Worm (Caenorhabditis elegans) whole organism, L4 larva: ENCODE results near the gene hpx-2.

ENCODE experiments used
- D1046.2 ChIP-seq: fragments of 200-800 bp; sonication (Bioruptor generic); IDR thresholded peaks from 2 replicates; pipeline ENCODE4 v1.3.6; 2022; ENCODE audit warnings: missing genetic modification characterization, missing compliant biosample characterization
- F10B5.3 ChIP-seq: sonication (generic microtip); optimal IDR thresholded peaks from 2 replicates; lab custom pipeline; 2016; ENCODE audit warnings: mild to moderate bottlenecking, missing genetic modification characterization, missing compliant biosample characterization
- Y48G9A.11 ChIP-seq: fragments of 200-800 bp; sonication (Bioruptor generic); IDR thresholded peaks from 2 replicates; pipeline ENCODE4 v1.3.6; 2022; ENCODE audit warnings: missing genetic modification reagents, missing genetic modification characterization, missing compliant biosample characterization
- ZK546.5 ChIP-seq, 2 experiments: sonication (generic microtip); optimal IDR thresholded peaks; 2 replicates each; lab custom pipeline; 2017; ENCODE audit warnings: missing biosample characterization in 2 of 2, missing genetic modification characterization in 2 of 2
- aha-1 ChIP-seq: fragments of 150-350 bp; peaks from one replicate; lab custom pipeline; 2014; ENCODE audit warnings: missing biosample characterization, missing genetic modification characterization
- ama-1 ChIP-seq: fragments of 150-350 bp; optimal IDR thresholded peaks from 2 replicates; lab custom pipeline; 2014; ENCODE audit warnings: inconsistent platforms, mixed read lengths
- arid-1 ChIP-seq: fragments of 200-800 bp; sonication (Bioruptor generic); conservative IDR thresholded peaks from 2 replicates; pipeline ENCODE4 v1.3.6; 2022; ENCODE audit warnings: missing genetic modification reagents, missing genetic modification characterization, missing compliant biosample characterization
- attf-4 ChIP-seq: sonication (generic microtip); optimal IDR thresholded peaks from 3 replicates; lab custom pipeline; 2017; ENCODE audit warnings: missing biosample characterization, missing genetic modification characterization
- ceh-32 ChIP-seq: sonication (generic microtip); optimal IDR thresholded peaks from 2 replicates; lab custom pipeline; 2016; ENCODE audit warnings: mild to moderate bottlenecking, missing genetic modification characterization, missing compliant biosample characterization; ENCODE audit not compliant: poor library complexity
- ceh-62 ChIP-seq: sonication (generic microtip); optimal IDR thresholded peaks from 2 replicates; lab custom pipeline; 2017; ENCODE audit warnings: missing biosample characterization, missing genetic modification characterization
- dmd-9 ChIP-seq: fragments of 200-800 bp; sonication (Bioruptor generic); IDR thresholded peaks from 2 replicates; pipeline ENCODE4 v1.3.6; 2022; ENCODE audit warnings: missing genetic modification reagents, missing genetic modification characterization, missing compliant biosample characterization
- dve-1 ChIP-seq: sonication (generic microtip); optimal IDR thresholded peaks from 2 replicates; lab custom pipeline; 2017; ENCODE audit warnings: antibody characterized with exemption, mild to moderate bottlenecking, missing genetic modification characterization, missing compliant biosample characterization; ENCODE audit not compliant: insufficient read depth
- fkh-10 ChIP-seq: fragments of 150-350 bp; optimal IDR thresholded peaks from 2 replicates; lab custom pipeline; 2014; ENCODE audit warnings: missing biosample characterization, missing genetic modification reagents, missing genetic modification characterization
- hmg-1.1 ChIP-seq: fragments of 200-800 bp; sonication (Bioruptor generic); IDR thresholded peaks from 2 replicates; pipeline ENCODE4 v1.3.6; 2022; ENCODE audit warnings: missing genetic modification reagents, missing genetic modification characterization, missing compliant biosample characterization
- jun-1 ChIP-seq: fragments of 150-350 bp; optimal IDR thresholded peaks from 2 replicates; lab custom pipeline; 2014; ENCODE audit warnings: missing biosample characterization, missing genetic modification reagents, missing genetic modification characterization
- lim-7 ChIP-seq: fragments of 200-800 bp; sonication (Bioruptor generic); IDR thresholded peaks from 2 replicates; pipeline ENCODE4 v1.3.6; 2022; ENCODE audit warnings: missing genetic modification characterization, missing compliant biosample characterization
- lin-29 ChIP-seq: fragments of 200-800 bp; sonication (Bioruptor generic); IDR thresholded peaks from 2 replicates; pipeline ENCODE4 v1.3.6; 2022; ENCODE audit warnings: missing genetic modification reagents, missing genetic modification characterization, missing compliant biosample characterization
- mep-1 ChIP-seq: fragments of 150-350 bp; sonication (generic microtip); optimal IDR thresholded peaks from 3 replicates; lab custom pipeline; 2014; ENCODE audit warnings: missing biosample characterization, missing genetic modification characterization
- mes-2 ChIP-seq: sonication (generic microtip); optimal IDR thresholded peaks from 2 replicates; lab custom pipeline; 2016; ENCODE audit warnings: missing genotype, mild to moderate bottlenecking, missing genetic modification characterization, missing compliant biosample characterization; ENCODE audit not compliant: poor library complexity, severe bottlenecking
- mxl-3 ChIP-seq: fragments of 200-800 bp; sonication (Bioruptor generic); optimal IDR thresholded peaks from 2 replicates; lab custom pipeline; 2018; ENCODE audit warnings: mild to moderate bottlenecking, missing genetic modification characterization, missing compliant biosample characterization
- nhr-102 ChIP-seq: sonication (generic microtip); optimal IDR thresholded peaks from 2 replicates; lab custom pipeline; 2016; ENCODE audit warnings: mild to moderate bottlenecking, missing genetic modification characterization, moderate library complexity, missing compliant biosample characterization
- nhr-11 ChIP-seq: fragments of 150-350 bp; optimal IDR thresholded peaks from 2 replicates; lab custom pipeline; 2014; ENCODE audit warnings: missing biosample characterization, missing genetic modification characterization
- nhr-111 ChIP-seq: fragments of 200-800 bp; sonication (Bioruptor generic); optimal IDR thresholded peaks from 2 replicates; lab custom pipeline; 2018; ENCODE audit warnings: mild to moderate bottlenecking, missing genetic modification characterization, missing compliant biosample characterization
- nhr-48 ChIP-seq: sonication (generic microtip); optimal IDR thresholded peaks from 2 replicates; lab custom pipeline; 2016; ENCODE audit warnings: mild to moderate bottlenecking, missing genetic modification characterization, missing compliant biosample characterization
- nhr-6 ChIP-seq: fragments of 150-350 bp; optimal IDR thresholded peaks from 2 replicates; lab custom pipeline; 2014; ENCODE audit warnings: missing biosample characterization, missing genetic modification characterization
- pha-4 ChIP-seq, 2 experiments: fragments of 150-350 bp in 1 of 2; fragments of 200-800 bp in 1 of 2; sonication (Bioruptor generic) in 1 of 2; IDR thresholded peaks in 1 of 2; optimal IDR thresholded peaks in 1 of 2; 2 replicates each; pipeline versions ENCODE4 v1.3.6 to Lab custom; 2014 to 2022; ENCODE audit warnings: missing genetic modification characterization in 2 of 2, missing genetic modification reagents in 2 of 2, missing biosample characterization in 1 of 2, missing compliant biosample characterization in 1 of 2
- rbr-2 ChIP-seq: sonication (generic microtip); optimal IDR thresholded peaks from 2 replicates; lab custom pipeline; 2016; ENCODE audit warnings: missing genotype, missing genetic modification characterization, missing compliant biosample characterization
- skn-1 ChIP-seq: fragments of 150-350 bp; optimal IDR thresholded peaks from 2 replicates; lab custom pipeline; 2014; ENCODE audit warnings: missing biosample characterization, missing genetic modification characterization
- tag-97 ChIP-seq: fragments of 200-800 bp; sonication (Bioruptor generic); IDR thresholded peaks from 2 replicates; pipeline ENCODE4 v1.3.6; 2022; ENCODE audit warnings: missing genetic modification characterization, missing compliant biosample characterization
- tra-1 ChIP-seq: fragments of 200-800 bp; sonication (Bioruptor generic); IDR thresholded peaks from 2 replicates; pipeline ENCODE4 v1.3.6; 2022; ENCODE audit warnings: missing genetic modification reagents, missing genetic modification characterization, missing compliant biosample characterization
- unc-130 ChIP-seq: sonication (generic microtip); optimal IDR thresholded peaks from 2 replicates; lab custom pipeline; 2016; ENCODE audit warnings: missing genetic modification reagents, missing genetic modification characterization, missing compliant biosample characterization
- vab-7 ChIP-seq: fragments of 200-800 bp; sonication (Bioruptor generic); IDR thresholded peaks from 2 replicates; pipeline ENCODE4 v1.3.6; 2022; ENCODE audit warnings: missing genetic modification reagents, missing genetic modification characterization, missing compliant biosample characterization
- zfp-2 ChIP-seq: sonication (generic microtip); optimal IDR thresholded peaks from 2 replicates; lab custom pipeline; 2016; ENCODE audit warnings: mild to moderate bottlenecking, missing genetic modification characterization, missing compliant biosample characterization
- zip-2 ChIP-seq: fragments of 150-350 bp; optimal IDR thresholded peaks from 2 replicates; lab custom pipeline; 2014; ENCODE audit warnings: missing biosample characterization, missing genetic modification characterization

The hpx-2 gene

DNA sequence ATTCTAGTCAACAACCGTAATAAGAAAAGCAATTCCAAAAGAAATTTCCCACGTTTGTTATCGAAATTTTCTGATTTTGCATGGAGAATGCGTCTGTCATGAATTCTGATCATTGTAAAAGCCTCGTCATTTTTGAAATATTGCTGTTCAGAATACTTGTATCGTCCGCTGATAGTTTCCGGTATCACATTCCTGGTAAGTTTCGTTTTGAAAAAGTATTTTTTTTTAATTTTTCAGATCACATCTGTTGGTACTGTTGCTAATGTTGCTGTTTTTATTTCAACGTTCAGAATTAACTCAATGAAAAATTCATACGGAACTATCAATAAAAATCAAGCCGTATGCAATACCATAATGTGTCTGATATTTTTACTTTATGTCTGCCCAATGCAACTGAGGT, 9.4 kb upstream of the hpx-2 start, which contains the start of gene srx-17 (continued):
- no peak for TF ChIP-seq arid-1 (GFP tag; lab: Robert Waterston, UW)
- no peak for TF ChIP-seq mep-1 (tag; lab: Kevin White, UChicago)

DNA sequence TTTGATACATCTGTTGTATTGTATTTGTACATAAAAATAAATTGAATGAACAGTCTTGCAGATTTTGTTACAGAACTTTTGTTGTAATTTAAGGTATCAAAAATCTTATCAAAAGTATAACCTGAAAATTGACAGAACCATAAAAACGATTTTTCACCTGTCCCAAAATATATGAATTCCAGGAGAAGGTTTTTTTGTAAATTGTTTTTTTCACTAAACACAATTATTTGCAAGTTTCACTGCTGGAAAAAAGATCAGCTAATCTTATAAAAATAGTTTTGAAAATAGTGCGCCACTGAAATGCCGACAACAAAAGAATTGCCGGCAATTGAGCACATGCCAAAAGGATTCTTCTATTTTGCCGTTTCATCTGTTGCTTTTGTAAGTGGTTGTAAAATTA, 7.1 kb upstream of the hpx-2 start, which contains the start of gene srx-130:
TSS of gene srx-130 (plus strand) at position 301 of the 400 bp plus-strand sequence.
- TF ChIP-seq ceh-62 (tag; lab: Kevin White, UChicago) (no peak), attf-4 (tag; lab: Kevin White, UChicago) (no peak), lin-29 (GFP tag; lab: Robert Waterston, UW) (no peak), nhr-111 (no peak), ceh-32 (tag; lab: Kevin White, UChicago) (no peak), nhr-48 (no peak), jun-1 (tag; lab: Kevin White, UChicago) (no peak)
- TF ChIP-seq, all 104 proteins: peak for 0

DNA sequence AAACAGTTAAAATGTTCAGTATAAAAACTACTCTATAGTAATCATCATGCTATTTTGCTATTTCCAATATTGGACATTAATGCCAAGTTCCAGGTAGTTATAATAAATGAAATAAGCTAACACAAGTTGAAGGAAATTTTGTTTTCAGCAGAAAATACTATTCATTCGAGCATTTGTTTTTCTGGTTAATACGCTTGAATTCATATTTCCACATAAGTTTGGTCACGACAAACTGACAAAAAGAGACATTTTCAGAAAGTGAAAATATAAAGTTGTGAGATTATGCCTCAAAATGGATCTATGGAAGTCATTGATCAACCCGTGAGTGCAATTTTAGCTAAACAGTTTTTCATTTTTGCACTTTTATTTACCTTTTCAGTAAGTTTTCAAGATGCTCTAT, 5.1 kb upstream of the hpx-2 start, which contains the start of gene srx-131:
TSS of gene srx-131 (plus strand) at position 301 of the 400 bp plus-strand sequence.
- TF ChIP-seq aha-1 (tag; lab: Kevin White, UChicago) (peak; percentile 33), tra-1 (GFP tag; lab: Robert Waterston, UW) (no peak)

DNA sequence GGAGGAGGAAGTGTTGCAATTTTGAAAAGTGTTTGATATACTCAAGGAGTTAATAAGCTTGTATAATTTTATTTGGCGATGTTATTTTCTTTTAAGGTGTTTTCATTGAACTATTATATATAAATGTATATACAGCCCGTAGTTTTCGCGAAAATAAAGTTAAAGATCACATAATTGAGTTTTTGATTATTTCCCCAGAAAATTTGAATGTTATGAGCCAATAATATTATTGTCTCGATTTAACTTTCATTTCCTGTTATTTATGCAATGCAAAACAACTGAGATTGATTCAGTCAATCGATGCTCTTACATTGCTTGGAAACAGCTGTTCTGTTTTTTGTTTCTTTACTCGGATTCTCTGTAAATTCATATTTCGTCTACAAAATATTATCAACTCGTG, 1.9 kb upstream of the hpx-2 start, which contains the start of gene srx-133:
TSS of gene srx-133 (plus strand) at position 301 of the 400 bp plus-strand sequence.
- TF ChIP-seq aha-1 (tag; lab: Kevin White, UChicago) (peak; percentile 48), zip-2 (tag; lab: Kevin White, UChicago) (no peak)

DNA sequence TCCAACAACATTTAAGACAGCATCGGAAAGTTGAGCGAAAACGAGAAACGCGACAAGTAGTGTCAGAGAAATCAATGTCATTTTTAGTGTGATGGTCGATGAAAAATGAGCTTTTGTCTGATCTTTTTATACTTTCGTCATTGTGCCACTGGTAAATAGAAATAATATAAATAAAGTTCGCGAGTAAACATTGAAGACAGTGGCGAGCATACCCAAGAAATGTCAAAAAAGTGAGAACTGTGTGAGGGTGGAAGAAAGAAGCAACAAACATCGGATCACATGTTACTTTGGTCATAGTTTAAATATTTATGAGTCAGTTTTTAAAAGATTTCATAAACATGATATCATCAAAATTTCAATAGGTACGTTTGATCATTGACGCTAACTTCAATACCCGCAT, 4.0 kb downstream of the hpx-2 start, which contains the start of gene ttr-21:
TSS of gene ttr-21 (minus strand) at position 100 of the 400 bp plus-strand sequence.
- TF ChIP-seq mxl-3 (GFP tag; lab: Kevin White, UChicago) (no peak), pha-4 (GFP tag; IDR thresholded peaks at IDR 0.05; lab: Robert Waterston, UW) (no peak), pha-4 (tag; optimal IDR thresholded peaks at IDR 0.05; lab: Kevin White, UChicago) (no peak), nhr-6 (tag; lab: Kevin White, UChicago) (no peak), unc-130 (GFP tag; lab: Kevin White, UChicago) (no peak), dve-1 (tag; lab: Kevin White, UChicago) (no peak), nhr-48 (no peak), ama-1 (lab: Kevin White, UChicago) (no peak), Y48G9A.11 (no peak), dmd-9 (GFP tag; lab: Robert Waterston, UW) (no peak), hmg-1.1 (no peak), vab-7 (GFP tag; lab: Robert Waterston, UW) (no peak), nhr-102 (no peak), tag-97 (GFP tag; lab: Robert Waterston, UW) (no peak), zfp-2 (tag; lab: Kevin White, UChicago) (no peak), F10B5.3 (no peak), skn-1 (tag; lab: Kevin White, UChicago) (no peak)
- TF ChIP-seq, all 104 proteins: peak for 0

DNA sequence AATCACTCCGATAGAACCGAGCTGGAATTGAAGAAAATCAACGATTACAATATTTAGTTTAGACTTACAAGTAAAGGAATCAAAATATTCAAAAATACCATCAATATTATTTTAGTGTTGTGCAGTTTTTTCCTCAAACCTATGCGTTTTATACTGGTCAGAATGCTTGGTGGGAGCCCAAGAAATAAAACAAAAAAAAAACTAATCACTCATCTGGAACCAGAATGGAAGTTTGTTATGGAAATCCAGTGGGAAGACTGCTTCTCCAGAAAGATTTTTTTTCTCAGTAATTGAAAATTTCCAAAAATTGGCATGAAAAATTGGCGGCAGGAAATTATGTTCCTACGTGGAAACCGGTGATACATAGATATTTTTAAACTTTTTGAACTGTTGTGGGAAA, 6.1 kb downstream of the hpx-2 start, which contains the start of gene srx-134:
TSS of gene srx-134 (minus strand) at position 101 of the 400 bp plus-strand sequence.
- no peak for TF ChIP-seq rbr-2 (tag; lab: Kevin White, UChicago)

DNA sequence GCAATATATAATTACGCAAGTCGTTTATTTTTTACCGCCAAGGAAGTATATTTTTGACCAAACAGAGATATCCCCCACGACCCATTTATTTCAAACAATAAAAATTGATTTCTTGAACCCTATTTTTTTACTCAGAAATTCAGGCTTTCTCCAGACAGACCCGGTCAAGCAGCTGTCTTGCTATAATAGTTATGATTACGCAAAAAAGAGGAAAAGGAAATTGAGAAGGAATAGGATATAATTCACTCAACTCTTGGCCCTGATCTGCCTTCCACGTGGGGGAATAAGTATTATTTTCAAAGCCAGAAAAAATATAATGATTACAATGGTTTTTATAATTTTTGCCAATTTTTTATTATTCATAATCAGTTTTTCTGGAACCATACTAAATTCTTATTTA, 6.9 kb downstream of the hpx-2 start, which contains the start of gene srx-136:
TSS of gene srx-136 (plus strand) at position 301 of the 400 bp plus-strand sequence.
- TF ChIP-seq lim-7, result no peak
- TF ChIP-seq jun-1 (tag; lab: Kevin White, UChicago), result no peak
- TF ChIP-seq zfp-2 (tag; lab: Kevin White, UChicago), result no peak
- TF ChIP-seq fkh-10 (GFP tag; lab: Kevin White, UChicago), result no peak
- no peak for TF ChIP-seq D1046.2 (GFP tag; lab: Robert Waterston, UW)
- no peak for TF ChIP-seq mes-2 (tag; lab: Kevin White, UChicago)
- TF ChIP-seq nhr-11, result no peak
- no peak for TF ChIP-seq ZK546.5 (tag; optimal IDR thresholded peaks at IDR 0.05; lab: Kevin White, UChicago)
- no peak for TF ChIP-seq tag-97 (GFP tag; lab: Robert Waterston, UW)
